Worm (Caenorhabditis elegans) whole organism, L1 larva: Measurements from ENCODE around the gene C16C10.2.

Experiments used
- aly-2 ChIP-seq: fragments of 150-350 bp; optimal IDR thresholded peaks from 2 replicates; lab custom pipeline; 2014; ENCODE audit warnings: missing biosample characterization, missing genetic modification characterization
- egl-27 ChIP-seq, 2 experiments: fragments of 150-350 bp in 1 of 2; sonication (generic microtip); optimal IDR thresholded peaks; 3 replicates each; lab custom pipeline; 2017 to 2018; ENCODE audit warnings: missing biosample characterization in 2 of 2, missing genetic modification characterization in 2 of 2, missing genetic modification reagents in 2 of 2
- sptf-1 ChIP-seq: fragments of 150-350 bp; optimal IDR thresholded peaks from 2 replicates; lab custom pipeline; 2014; ENCODE audit warnings: missing biosample characterization, missing genetic modification characterization
- unc-62 ChIP-seq: fragments of 150-350 bp; optimal IDR thresholded peaks from 2 replicates; lab custom pipeline; 2014; ENCODE audit warnings: missing biosample characterization, missing genetic modification reagents, missing genetic modification characterization

DNA sequence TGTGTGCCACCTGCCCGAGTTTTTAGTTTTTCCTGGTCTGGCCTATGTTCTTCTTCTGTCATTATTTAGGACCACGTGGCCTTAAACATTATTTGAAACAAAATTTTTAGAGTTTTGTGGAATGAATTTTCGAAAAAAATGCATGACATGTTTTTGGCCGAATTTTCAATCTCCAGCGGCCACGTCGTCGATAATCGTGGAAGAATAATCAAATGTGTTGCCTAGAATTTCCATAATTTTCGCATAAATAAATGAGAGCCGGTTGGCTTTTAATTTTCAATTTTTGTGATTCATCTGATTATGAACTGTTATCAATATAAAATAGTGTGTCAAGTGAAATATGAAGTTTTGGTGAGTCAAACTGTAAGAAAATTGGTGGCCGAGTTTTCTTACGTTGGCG lies 17.5 kb downstream of the C16C10.2 start, which contains the start of gene C01G12.16:
- TF ChIP-seq unc-62 (GFP tag; lab: Kevin White, UChicago) (no peak), egl-27 (tag; optimal IDR thresholded peaks at IDR 0.05; lab: Kevin White, UChicago) (no peak), aly-2 (no peak), sptf-1 (tag; lab: Kevin White, UChicago) (no peak)
